Worm (Caenorhabditis elegans) whole organism, L2 larva: Measurements from ENCODE around the gene oac-3.

Source experiments
- C34F6.9 ChIP-seq: fragments of 150-350 bp; optimal IDR thresholded peaks from 2 replicates; lab custom pipeline; 2014; ENCODE audit warnings: missing biosample characterization, missing genetic modification characterization
- R02D3.7 ChIP-seq: fragments of 150-350 bp; optimal IDR thresholded peaks from 2 replicates; lab custom pipeline; 2014; ENCODE audit warnings: missing biosample characterization, missing genetic modification characterization
- Y55F3AM.14 ChIP-seq: fragments of 200-800 bp; sonication (Bioruptor generic); optimal IDR thresholded peaks from 2 replicates; lab custom pipeline; 2018; ENCODE audit warnings: mild to moderate bottlenecking, missing genetic modification characterization, missing compliant biosample characterization
- ZK546.5 ChIP-seq: sonication (generic microtip); optimal IDR thresholded peaks from 2 replicates; lab custom pipeline; 2017; ENCODE audit warnings: missing biosample characterization, missing genetic modification characterization
- alr-1 ChIP-seq: fragments of 150-350 bp; optimal IDR thresholded peaks from 2 replicates; lab custom pipeline; 2014; ENCODE audit warnings: missing biosample characterization, missing genetic modification characterization
- aly-2 ChIP-seq: fragments of 150-350 bp; optimal IDR thresholded peaks from 2 replicates; lab custom pipeline; 2014; ENCODE audit warnings: missing biosample characterization, missing genetic modification characterization
- ama-1 ChIP-seq: fragments of 150-350 bp; optimal IDR thresholded peaks from 2 replicates; lab custom pipeline; 2018; ENCODE audit warnings: inconsistent platforms
- blmp-1 ChIP-seq: sonication (generic microtip); optimal IDR thresholded peaks from 2 replicates; lab custom pipeline; 2017; ENCODE audit warnings: missing genetic modification characterization, mild to moderate bottlenecking, missing compliant biosample characterization, antibody characterized with exemption, moderate library complexity; ENCODE audit not compliant: insufficient read depth
- ceh-16 ChIP-seq: fragments of 150-350 bp; optimal IDR thresholded peaks from 2 replicates; lab custom pipeline; 2014; ENCODE audit warnings: missing biosample characterization, missing genetic modification characterization
- crh-2 ChIP-seq: sonication (generic microtip); optimal IDR thresholded peaks from 2 replicates; lab custom pipeline; 2017; ENCODE audit warnings: missing biosample characterization, missing genetic modification characterization
- dmd-4 ChIP-seq: sonication (generic microtip); optimal IDR thresholded peaks from 2 replicates; lab custom pipeline; 2017; ENCODE audit warnings: missing biosample characterization, missing genetic modification characterization
- egl-27 ChIP-seq: sonication (generic microtip); optimal IDR thresholded peaks from 3 replicates; lab custom pipeline; 2017; ENCODE audit warnings: missing biosample characterization, missing genetic modification reagents, missing genetic modification characterization
- elt-3 ChIP-seq: sonication (generic microtip); optimal IDR thresholded peaks from 2 replicates; lab custom pipeline; 2017; ENCODE audit warnings: missing biosample characterization, missing genetic modification characterization
- fos-1 ChIP-seq: fragments of 150-350 bp; optimal IDR thresholded peaks from 2 replicates; lab custom pipeline; 2014; ENCODE audit warnings: missing biosample characterization, missing genetic modification characterization
- gmeb-1 ChIP-seq: fragments of 150-350 bp; optimal IDR thresholded peaks from 2 replicates; lab custom pipeline; 2014; ENCODE audit warnings: missing biosample characterization, missing genetic modification characterization
- lin-13 ChIP-seq: fragments of 150-350 bp; optimal IDR thresholded peaks from 2 replicates; lab custom pipeline; 2014; ENCODE audit warnings: missing biosample characterization, missing genetic modification reagents, missing genetic modification characterization
- lin-39 ChIP-seq: fragments of 150-350 bp; optimal IDR thresholded peaks from 2 replicates; lab custom pipeline; 2014; ENCODE audit warnings: missing biosample characterization, missing genetic modification reagents, missing genetic modification characterization
- lsy-2 ChIP-seq, 2 experiments: fragments of 150-350 bp in 1 of 2; sonication (generic microtip) in 1 of 2; optimal IDR thresholded peaks; 2 replicates each; lab custom pipeline; 2014 to 2017; ENCODE audit warnings: missing biosample characterization in 2 of 2, missing genetic modification characterization in 2 of 2
- mdl-1 ChIP-seq, 2 experiments: fragments of 150-350 bp in 1 of 2; sonication (generic microtip) in 1 of 2; optimal IDR thresholded peaks; 2 replicates each; lab custom pipeline; 2017; ENCODE audit warnings: missing biosample characterization in 2 of 2, missing genetic modification characterization in 2 of 2
- nhr-10 ChIP-seq: sonication (generic microtip); optimal IDR thresholded peaks from 2 replicates; lab custom pipeline; 2017; ENCODE audit warnings: missing biosample characterization, missing genetic modification characterization
- nhr-12 ChIP-seq: fragments of 150-350 bp; optimal IDR thresholded peaks from 2 replicates; lab custom pipeline; 2014; ENCODE audit warnings: missing biosample characterization, missing genetic modification characterization
- nhr-129 ChIP-seq: fragments of 150-350 bp; optimal IDR thresholded peaks from 2 replicates; lab custom pipeline; 2014; ENCODE audit warnings: missing biosample characterization, missing genetic modification characterization
- nhr-21 ChIP-seq: fragments of 150-350 bp; optimal IDR thresholded peaks from 2 replicates; lab custom pipeline; 2014; ENCODE audit warnings: missing biosample characterization, missing genetic modification characterization
- nhr-23 ChIP-seq: fragments of 150-350 bp; optimal IDR thresholded peaks from 2 replicates; lab custom pipeline; 2014; ENCODE audit warnings: missing biosample characterization, missing genetic modification reagents, missing genetic modification characterization
- nhr-237 ChIP-seq: fragments of 150-350 bp; optimal IDR thresholded peaks from 2 replicates; lab custom pipeline; 2014; ENCODE audit warnings: missing biosample characterization, missing genetic modification characterization
- nhr-25 ChIP-seq: fragments of 150-350 bp; sonication (generic microtip); optimal IDR thresholded peaks from 3 replicates; lab custom pipeline; 2014; ENCODE audit warnings: missing biosample characterization, missing genetic modification characterization
- nhr-6 ChIP-seq: fragments of 150-350 bp; optimal IDR thresholded peaks from 2 replicates; lab custom pipeline; 2014; ENCODE audit warnings: missing biosample characterization, missing genetic modification characterization
- nhr-77 ChIP-seq: fragments of 150-350 bp; optimal IDR thresholded peaks from 2 replicates; lab custom pipeline; 2014; ENCODE audit warnings: missing biosample characterization, missing genetic modification characterization
- peb-1 ChIP-seq: fragments of 150-350 bp; optimal IDR thresholded peaks from 2 replicates; lab custom pipeline; 2014; ENCODE audit warnings: missing biosample characterization, missing genetic modification characterization
- sem-4 ChIP-seq: fragments of 150-350 bp; optimal IDR thresholded peaks from 2 replicates; lab custom pipeline; 2014; ENCODE audit warnings: missing biosample characterization, missing genetic modification reagents, missing genetic modification characterization
- skn-1 ChIP-seq: sonication (generic microtip); optimal IDR thresholded peaks from 2 replicates; lab custom pipeline; 2017; ENCODE audit warnings: missing biosample characterization, missing genetic modification characterization
- sma-3 ChIP-seq: sonication (generic microtip); optimal IDR thresholded peaks from 2 replicates; lab custom pipeline; 2016; ENCODE audit warnings: missing genetic modification reagents, missing genetic modification characterization, missing compliant biosample characterization
- sma-9 ChIP-seq, 2 experiments: fragments of 150-350 bp in 1 of 2; sonication (generic microtip) in 1 of 2; optimal IDR thresholded peaks; 2 replicates each; lab custom pipeline; 2014 to 2016; ENCODE audit warnings: missing genetic modification characterization in 2 of 2, mild to moderate bottlenecking in 1 of 2, missing biosample characterization in 1 of 2, missing compliant biosample characterization in 1 of 2, missing genetic modification reagents in 1 of 2, moderate library complexity in 1 of 2
- snpc-4 ChIP-seq: fragments of 150-350 bp; optimal IDR thresholded peaks from 2 replicates; lab custom pipeline; 2014; ENCODE audit warnings: missing biosample characterization, missing genetic modification characterization
- unc-39 ChIP-seq: fragments of 150-350 bp; optimal IDR thresholded peaks from 2 replicates; lab custom pipeline; 2014; ENCODE audit warnings: missing biosample characterization, missing genetic modification characterization
- unc-55 ChIP-seq: fragments of 150-350 bp; sonication (generic microtip); optimal IDR thresholded peaks from 3 replicates; lab custom pipeline; 2014; ENCODE audit warnings: missing biosample characterization, missing genetic modification reagents, missing genetic modification characterization
- unc-62 ChIP-seq: fragments of 150-350 bp; optimal IDR thresholded peaks from 2 replicates; lab custom pipeline; 2014; ENCODE audit warnings: missing biosample characterization, missing genetic modification reagents, missing genetic modification characterization
- zag-1 ChIP-seq: fragments of 150-350 bp; optimal IDR thresholded peaks from 2 replicates; lab custom pipeline; 2014; ENCODE audit warnings: missing biosample characterization, missing genetic modification characterization
- ztf-1 ChIP-seq: fragments of 200-800 bp; sonication (Bioruptor generic); conservative IDR thresholded peaks from 2 replicates; pipeline ENCODE4 v1.3.6; 2022; ENCODE audit warnings: missing genetic modification characterization, missing compliant biosample characterization
- ztf-4 ChIP-seq: fragments of 150-350 bp; optimal IDR thresholded peaks from 2 replicates; lab custom pipeline; 2014; ENCODE audit warnings: missing biosample characterization, missing genetic modification characterization

Gene oac-3

ce11 chrV:13880607-13881006, 18.7 kb upstream of the oac-3 start, which contains the start of gene T22G5.3:
Gene T22G5.3 (plus strand): TSS chrV:13880907.
- TF ChIP-seq ztf-1, result no peak
- no peak for TF ChIP-seq mdl-1 (tag; optimal IDR thresholded peaks at IDR 0.05; lab: Kevin White, UChicago)
- TF ChIP-seq ceh-16 (tag; lab: Kevin White, UChicago), result no peak
- TF ChIP-seq unc-39 (tag; lab: Kevin White, UChicago), result no peak

- TF ChIP-seq unc-39 (tag; lab: Kevin White, UChicago) (no peak), peb-1 (tag; lab: Kevin White, UChicago) (no peak), lin-39 (tag; lab: Kevin White, UChicago) (no peak), skn-1 (tag; lab: Kevin White, UChicago) (no peak), nhr-237 (no peak)
Observed at ce11 chrV:13887358-13887757, 12.0 kb upstream of the oac-3 start, which contains the start of gene srsx-19. Gene srsx-19 (plus strand): TSS chrV:13887658.

ce11 chrV:13889516-13889915, 9.8 kb upstream of the oac-3 start, which contains the start of gene spp-12:
Gene spp-12 (plus strand): TSS chrV:13889816.
- TF ChIP-seq sma-3 (GFP tag; lab: Kevin White, UChicago) (no peak), ZK546.5 (no peak)
- TF ChIP-seq, all 48 proteins: peak for 0

ce11 chrV:13890473-13890872, 8.8 kb upstream of the oac-3 start, which contains the start of gene lbp-8:
Gene lbp-8 (plus strand): TSS chrV:13890773.
- TF ChIP-seq crh-2 (tag; lab: Kevin White, UChicago) (no peak), nhr-6 (tag; lab: Kevin White, UChicago) (no peak), blmp-1 (tag; lab: Kevin White, UChicago) (no peak), elt-3 (tag; lab: Kevin White, UChicago) (no peak), aly-2 (tag; lab: Kevin White, UChicago) (no peak), R02D3.7 (tag; lab: Kevin White, UChicago) (no peak), mdl-1 (tag; optimal IDR thresholded peaks at IDR 0.05; lab: Kevin White, UChicago) (no peak), ama-1 (no peak), sma-3 (GFP tag; lab: Kevin White, UChicago) (no peak), ztf-1 (no peak), zag-1 (no peak), nhr-237 (no peak), snpc-4 (no peak), nhr-23 (no peak), gmeb-1 (no peak), sem-4 (tag; lab: Kevin White, UChicago) (no peak)

- TF ChIP-seq nhr-21 (tag; lab: Kevin White, UChicago) (peak; percentile 12), nhr-12 (tag; lab: Kevin White, UChicago) (no peak), sma-9 (GFP tag; optimal IDR thresholded peaks at IDR 0.05; lab: Kevin White, UChicago) (peak; percentile 1), sma-9 (tag; optimal IDR thresholded peaks at IDR 0.05; lab: Kevin White, UChicago) (no peak)
Observed at ce11 chrV:13891489-13891888, 7.8 kb upstream of the oac-3 start.

ce11 chrV:13892457-13893375, 6.6 kb upstream of the oac-3 start, which contains the start of gene sptl-3:
Gene sptl-3 (plus strand): TSS chrV:13893325.
- TF ChIP-seq crh-2 (tag; lab: Kevin White, UChicago), result peak; percentile 74
- TF ChIP-seq nhr-129, result peak; percentile 53
- no peak for TF ChIP-seq nhr-10 (tag; lab: Kevin White, UChicago)
- no peak for TF ChIP-seq gmeb-1
- TF ChIP-seq C34F6.9, result peak; percentile 21
- TF ChIP-seq nhr-237, result no peak
- no peak for TF ChIP-seq nhr-23
- peak in 1 of 2 experiments; percentile 5 for TF ChIP-seq mdl-1 (tag; optimal IDR thresholded peaks at IDR 0.05; lab: Kevin White, UChicago)
- TF ChIP-seq elt-3 (tag; lab: Kevin White, UChicago), result no peak
- no peak for TF ChIP-seq dmd-4 (tag; lab: Kevin White, UChicago)
- TF ChIP-seq lsy-2 (tag; optimal IDR thresholded peaks at IDR 0.05; lab: Kevin White, UChicago), result peak in 1 of 2 experiments; percentile 1
- TF ChIP-seq nhr-25 (tag; lab: Kevin White, UChicago), result peak; percentile 53
- no peak for TF ChIP-seq unc-55
- no peak for TF ChIP-seq nhr-77 (tag; lab: Kevin White, UChicago)
- TF ChIP-seq egl-27 (tag; lab: Kevin White, UChicago), result no peak
- peak; percentile 58 for TF ChIP-seq sma-3 (GFP tag; lab: Kevin White, UChicago)
- peak; percentile 58 for TF ChIP-seq blmp-1 (tag; lab: Kevin White, UChicago)
- TF ChIP-seq fos-1 (tag; lab: Kevin White, UChicago), result peak; percentile 60
- peak; percentile 71 for TF ChIP-seq sma-9 (GFP tag; optimal IDR thresholded peaks at IDR 0.05; lab: Kevin White, UChicago)
- TF ChIP-seq sma-9 (tag; optimal IDR thresholded peaks at IDR 0.05; lab: Kevin White, UChicago), result no peak
- no peak for TF ChIP-seq alr-1
- no peak for TF ChIP-seq lin-13 (GFP tag; lab: Kevin White, UChicago)
- peak; percentile 73 for TF ChIP-seq nhr-21 (tag; lab: Kevin White, UChicago)
- peak; percentile 13 for TF ChIP-seq ztf-4 (tag; lab: Kevin White, UChicago)
- no peak for TF ChIP-seq ama-1
- no peak for TF ChIP-seq Y55F3AM.14
- no peak for TF ChIP-seq unc-62 (GFP tag; lab: Kevin White, UChicago)
